Worm (Caenorhabditis elegans) whole organism, L4 larva: Measurements from ENCODE around the gene cest-25.

Source experiments
- F49E8.2 ChIP-seq: sonication (generic microtip); optimal IDR thresholded peaks from 2 replicates; lab custom pipeline; 2016; ENCODE audit warnings: missing compliant biosample characterization, mild to moderate bottlenecking, missing genetic modification characterization, borderline replicate concordance
- ama-1 ChIP-seq: fragments of 150-350 bp; optimal IDR thresholded peaks from 2 replicates; lab custom pipeline; 2014; ENCODE audit warnings: inconsistent platforms, mixed read lengths
- ceh-82 ChIP-seq: sonication (generic microtip); optimal IDR thresholded peaks from 2 replicates; lab custom pipeline; 2017; ENCODE audit warnings: missing biosample characterization, missing genetic modification characterization
- fos-1 ChIP-seq: fragments of 150-350 bp; optimal IDR thresholded peaks from 2 replicates; lab custom pipeline; 2014; ENCODE audit warnings: missing biosample characterization, missing genetic modification characterization
- lin-13 ChIP-seq: fragments of 150-350 bp; optimal IDR thresholded peaks from 2 replicates; lab custom pipeline; 2014; ENCODE audit warnings: missing biosample characterization, missing genetic modification reagents, missing genetic modification characterization
- lin-29 ChIP-seq: fragments of 200-800 bp; sonication (Bioruptor generic); IDR thresholded peaks from 2 replicates; pipeline ENCODE4 v1.3.6; 2022; ENCODE audit warnings: missing genetic modification reagents, missing genetic modification characterization, missing compliant biosample characterization
- lsy-2 ChIP-seq, 2 experiments: fragments of 150-350 bp in 1 of 2; sonication (generic microtip) in 1 of 2; optimal IDR thresholded peaks; 2 replicates each; lab custom pipeline; 2014 to 2017; ENCODE audit warnings: missing biosample characterization in 2 of 2, missing genetic modification characterization in 2 of 2
- mes-2 ChIP-seq: sonication (generic microtip); optimal IDR thresholded peaks from 2 replicates; lab custom pipeline; 2016; ENCODE audit warnings: missing genotype, mild to moderate bottlenecking, missing genetic modification characterization, missing compliant biosample characterization; ENCODE audit not compliant: poor library complexity, severe bottlenecking
- nhr-77 ChIP-seq: fragments of 150-350 bp; optimal IDR thresholded peaks from 2 replicates; lab custom pipeline; 2014; ENCODE audit warnings: missing biosample characterization, missing genetic modification characterization
- skn-1 ChIP-seq: fragments of 150-350 bp; optimal IDR thresholded peaks from 2 replicates; lab custom pipeline; 2014; ENCODE audit warnings: missing biosample characterization, missing genetic modification characterization
- snpc-4 ChIP-seq: fragments of 150-350 bp; optimal IDR thresholded peaks from 2 replicates; lab custom pipeline; 2014; ENCODE audit warnings: missing biosample characterization, missing genetic modification characterization
- unc-39 ChIP-seq: sonication (generic microtip); optimal IDR thresholded peaks from 2 replicates; lab custom pipeline; 2017; ENCODE audit warnings: missing biosample characterization, missing genetic modification characterization
- unc-62 ChIP-seq, 3 experiments: fragments of 150-350 bp in 1 of 3; sonication (generic microtip); optimal IDR thresholded peaks in 2 of 3; peaks in 1 of 3; 1 replicate in 1 of 3; 2 replicates in 2 of 3; lab custom pipeline; 2014 to 2017; ENCODE audit warnings: missing biosample characterization in 3 of 3, missing genetic modification characterization in 3 of 3, missing genetic modification reagents in 3 of 3, missing genotype in 1 of 3

- TF ChIP-seq fos-1 (tag; lab: Kevin White, UChicago): no peak
- no peak for TF ChIP-seq snpc-4
- TF ChIP-seq mes-2 (tag; lab: Kevin White, UChicago): no peak
- TF ChIP-seq nhr-77: no peak
- TF ChIP-seq lin-29 (GFP tag; lab: Robert Waterston, UW): no peak
- TF ChIP-seq lin-13: no peak
- TF ChIP-seq unc-39 (tag; lab: Kevin White, UChicago): no peak
- TF ChIP-seq unc-62 (GFP tag; optimal IDR thresholded peaks at IDR 0.05 in 1 of 2; lab: Kevin White, UChicago): peak in 1 of 2 experiments; percentile 50
- TF ChIP-seq unc-62 (tag; optimal IDR thresholded peaks at IDR 0.05; lab: Kevin White, UChicago): no peak
- TF ChIP-seq skn-1: no peak
- TF ChIP-seq ceh-82: no peak
- no peak for TF ChIP-seq F49E8.2
- no peak for TF ChIP-seq ama-1
- TF ChIP-seq lsy-2 (tag; optimal IDR thresholded peaks at IDR 0.05; lab: Kevin White, UChicago): no peak
These were observed 39.3 kb upstream of the cest-25 start, which contains the start of gene laf-1 for ce11 chrIII:2778655-2779054.
